Fruit fly (Drosophila melanogaster) whole organism, wandering third instar larva: ENCODE data around the gene Uggt.
A peak's percentile ranks its signal among the peaks of the same experiment; 100 is the strongest.

Experiments used
- Abd-B ChIP-seq: fragments of >200 bp; optimal IDR thresholded peaks from 2 replicates; lab custom pipeline; 2017; ENCODE audit warnings: missing biosample characterization, missing genetic modification characterization
- CG32264 ChIP-seq: fragments of 200-800 bp; sonication (Bioruptor generic); optimal IDR thresholded peaks from 2 replicates; lab custom pipeline; 2016; ENCODE audit warnings: missing biosample characterization, missing genetic modification characterization
- CG9705 ChIP-seq: fragments of 200-800 bp; sonication (Bioruptor generic); optimal IDR thresholded peaks from 2 replicates; lab custom pipeline; 2018; ENCODE audit warnings: missing biosample characterization, mild to moderate bottlenecking, missing genetic modification characterization
- CrebA ChIP-seq: fragments of 200-800 bp; sonication (Bioruptor generic); optimal IDR thresholded peaks from 2 replicates; lab custom pipeline; 2016; ENCODE audit warnings: missing biosample characterization, mild to moderate bottlenecking, missing genetic modification characterization, borderline replicate concordance
- Dfd ChIP-seq: fragments of >200 bp; optimal IDR thresholded peaks from 2 replicates; lab custom pipeline; 2017; ENCODE audit warnings: missing biosample characterization, missing genetic modification characterization
- GATAd ChIP-seq: sonication (Bioruptor generic); optimal IDR thresholded peaks from 2 replicates; lab custom pipeline; 2016; ENCODE audit warnings: missing biosample characterization, missing genetic modification characterization
- HLH106 ChIP-seq: fragments of 200-800 bp; optimal IDR thresholded peaks from 3 replicates; lab custom pipeline; 2019; ENCODE audit warnings: missing biosample characterization, mild to moderate bottlenecking, missing genetic modification characterization, moderate library complexity
- Hr78 ChIP-seq: fragments of >200 bp; optimal IDR thresholded peaks from 2 replicates; lab custom pipeline; 2017; ENCODE audit warnings: missing biosample characterization, missing genetic modification characterization
- Hr83 ChIP-seq: fragments of 200-300 bp; sonication (Bioruptor generic); optimal IDR thresholded peaks from 2 replicates; lab custom pipeline; 2016; ENCODE audit warnings: missing biosample characterization, mild to moderate bottlenecking, missing genetic modification characterization, moderate library complexity; ENCODE audit not compliant: poor library complexity, severe bottlenecking
- Jra ChIP-seq: sonication (Bioruptor generic); optimal IDR thresholded peaks from 2 replicates; lab custom pipeline; 2016; ENCODE audit warnings: missing biosample characterization, missing genetic modification characterization
- Mio ChIP-seq: sonication (Bioruptor generic); optimal IDR thresholded peaks from 2 replicates; lab custom pipeline; 2016; ENCODE audit warnings: missing biosample characterization, missing genetic modification characterization
- Myc ChIP-seq: fragments of >200 bp; optimal IDR thresholded peaks from 2 replicates; lab custom pipeline; 2017
- N ChIP-seq: fragments of >200 bp; optimal IDR thresholded peaks from 2 replicates; lab custom pipeline; 2018; ENCODE audit warnings: missing biosample characterization, missing external identifiers, missing genetic modification characterization
- OdsH ChIP-seq: fragments of 200-800 bp; sonication (Bioruptor generic); optimal IDR thresholded peaks from 2 replicates; lab custom pipeline; 2016; ENCODE audit warnings: missing biosample characterization, mild to moderate bottlenecking, missing genetic modification characterization
- Rel ChIP-seq, 2 experiments: fragments of 200-800 bp; sonication (Bioruptor generic) in 1 of 2; optimal IDR thresholded peaks; 2 replicates in 1 of 2; 3 replicates in 1 of 2; lab custom pipeline; 2016 to 2019; ENCODE audit warnings: mild to moderate bottlenecking in 2 of 2, missing biosample characterization in 2 of 2, missing genetic modification characterization in 2 of 2, moderate library complexity in 1 of 2
- Vsx2 ChIP-seq: fragments of 200-300, 225-300 bp; sonication (Bioruptor generic); optimal IDR thresholded peaks from 2 replicates; lab custom pipeline; 2018; ENCODE audit warnings: missing biosample characterization, missing genetic modification characterization; ENCODE audit not compliant: partially characterized antibody
- br ChIP-seq: fragments of 200-800 bp; sonication (Bioruptor generic); optimal IDR thresholded peaks from 2 replicates; lab custom pipeline; 2016; ENCODE audit warnings: missing biosample characterization, missing genetic modification characterization
- brk ChIP-seq: fragments of 200-800 bp; sonication (Bioruptor generic); optimal IDR thresholded peaks from 2 replicates; lab custom pipeline; 2016; ENCODE audit warnings: missing biosample characterization, mild to moderate bottlenecking, missing genetic modification characterization
- dl ChIP-seq, 2 experiments: fragments of 175-275, 200-275 bp in 1 of 2; fragments of 200-275 bp in 1 of 2; sonication (Bioruptor generic); optimal IDR thresholded peaks; lab custom pipeline; 2018; ENCODE audit warnings: mild to moderate bottlenecking in 2 of 2, missing biosample characterization in 2 of 2, missing genetic modification characterization in 2 of 2, moderate library complexity in 2 of 2; ENCODE audit not compliant: partially characterized antibody in 2 of 2, insufficient read depth in 1 of 2
- dmrt93B ChIP-seq: fragments of 200-800 bp; sonication (Bioruptor generic); optimal IDR thresholded peaks from 2 replicates; lab custom pipeline; 2018; ENCODE audit warnings: missing biosample characterization, mild to moderate bottlenecking, missing genetic modification characterization
- ey ChIP-seq: fragments of 200-800 bp; sonication (Bioruptor generic); optimal IDR thresholded peaks from 2 replicates; lab custom pipeline; 2016; ENCODE audit warnings: missing biosample characterization, missing genetic modification characterization
- foxo ChIP-seq, 2 experiments: fragments of 200-800 bp; sonication (Bioruptor generic); optimal IDR thresholded peaks; 2 replicates in 1 of 2; 3 replicates in 1 of 2; lab custom pipeline; 2016 to 2017; ENCODE audit warnings: missing biosample characterization in 2 of 2, missing genetic modification characterization in 2 of 2
- fru ChIP-seq: fragments of 200-800 bp; sonication (Bioruptor generic); optimal IDR thresholded peaks from 3 replicates; lab custom pipeline; 2016; ENCODE audit warnings: missing biosample characterization, mild to moderate bottlenecking, missing genetic modification characterization
- h ChIP-seq: fragments of 200-800 bp; sonication (Bioruptor generic); optimal IDR thresholded peaks from 3 replicates; lab custom pipeline; 2016; ENCODE audit warnings: missing biosample characterization, mild to moderate bottlenecking, missing genetic modification characterization
- lola ChIP-seq: fragments of >200 bp; optimal IDR thresholded peaks from 2 replicates; lab custom pipeline; 2017; ENCODE audit warnings: missing biosample characterization, missing genetic modification characterization
- rgr ChIP-seq: fragments of 200-800 bp; sonication (Bioruptor generic); optimal IDR thresholded peaks from 3 replicates; lab custom pipeline; 2016; ENCODE audit warnings: missing biosample characterization, mild to moderate bottlenecking, missing genetic modification characterization
- sage ChIP-seq: fragments of 200-800 bp; sonication (Bioruptor generic); optimal IDR thresholded peaks from 2 replicates; lab custom pipeline; 2016; ENCODE audit warnings: missing biosample characterization, mild to moderate bottlenecking, missing genetic modification characterization
- sv ChIP-seq: fragments of 200-800 bp; sonication (Bioruptor generic); optimal IDR thresholded peaks from 3 replicates; lab custom pipeline; 2016; ENCODE audit warnings: missing biosample characterization, missing genetic modification characterization
- tai ChIP-seq: sonication (Bioruptor generic); optimal IDR thresholded peaks from 2 replicates; lab custom pipeline; 2016; ENCODE audit warnings: missing biosample characterization, missing genetic modification characterization
- usp ChIP-seq: fragments of >200 bp; optimal IDR thresholded peaks from 2 replicates; lab custom pipeline; 2017; ENCODE audit warnings: missing biosample characterization, missing genetic modification characterization
- woc ChIP-seq: sonication (Bioruptor generic); optimal IDR thresholded peaks from 2 replicates; lab custom pipeline; 2016; ENCODE audit warnings: missing biosample characterization, mild to moderate bottlenecking, missing genetic modification characterization

Uggt gene

DNA sequence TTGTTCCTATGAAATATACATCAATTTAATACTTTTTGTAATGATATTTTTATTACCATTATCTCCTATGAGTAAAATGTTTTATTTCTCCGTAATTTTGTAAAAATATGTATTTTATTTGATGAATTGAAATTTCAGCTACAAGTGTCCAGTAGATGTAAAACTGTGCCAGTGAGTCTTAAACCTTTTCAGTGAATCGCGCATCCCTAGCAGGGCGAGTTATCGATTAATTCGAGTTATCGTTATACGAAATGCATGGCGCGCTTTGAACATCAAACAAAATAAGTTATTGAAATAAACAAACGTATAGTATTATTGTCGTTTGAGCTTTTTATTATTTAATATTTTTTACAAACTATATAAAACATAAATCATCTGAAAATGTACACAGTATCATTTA is 44.2 kb upstream of the Uggt start:
- TF ChIP-seq Abd-B (GFP tag; lab: Kevin White, UChicago) = no peak
- TF ChIP-seq Mio (GFP tag; lab: Kevin White, UChicago) = no peak
- TF ChIP-seq tai (GFP tag; lab: Kevin White, UChicago) = no peak
- TF ChIP-seq Vsx2 (GFP tag; lab: Kevin White, UChicago) = peak; percentile 28
- TF ChIP-seq Myc (lab: Kevin White, UChicago) = peak; percentile 86

- TF ChIP-seq Dfd (GFP tag; lab: Kevin White, UChicago) = no peak
- TF ChIP-seq ey = no peak
- TF ChIP-seq N (GFP tag; lab: Kevin White, UChicago) = no peak
- TF ChIP-seq h = no peak
- no peak for TF ChIP-seq Myc (lab: Kevin White, UChicago)
- TF ChIP-seq Mio (GFP tag; lab: Kevin White, UChicago) = no peak
- no peak for TF ChIP-seq CrebA
- TF ChIP-seq woc = no peak
- TF ChIP-seq HLH106 = no peak
- no peak for TF ChIP-seq CG9705 (GFP tag; lab: Kevin White, UChicago)
- no peak for TF ChIP-seq Abd-B (GFP tag; lab: Kevin White, UChicago)
- no peak for TF ChIP-seq Jra (GFP tag; lab: Kevin White, UChicago)
- TF ChIP-seq tai (GFP tag; lab: Kevin White, UChicago) = no peak
- no peak for TF ChIP-seq CG32264 (GFP tag; lab: Kevin White, UChicago)
- no peak for TF ChIP-seq Rel (GFP tag; optimal IDR thresholded peaks at IDR 0.05; lab: Kevin White, UChicago)
- TF ChIP-seq Rel (tag; optimal IDR thresholded peaks at IDR 0.05; lab: Kevin White, UChicago) = no peak
Observed at dm6 chr3L:18832195-18832594, 40.4 kb upstream of the Uggt start.

DNA sequence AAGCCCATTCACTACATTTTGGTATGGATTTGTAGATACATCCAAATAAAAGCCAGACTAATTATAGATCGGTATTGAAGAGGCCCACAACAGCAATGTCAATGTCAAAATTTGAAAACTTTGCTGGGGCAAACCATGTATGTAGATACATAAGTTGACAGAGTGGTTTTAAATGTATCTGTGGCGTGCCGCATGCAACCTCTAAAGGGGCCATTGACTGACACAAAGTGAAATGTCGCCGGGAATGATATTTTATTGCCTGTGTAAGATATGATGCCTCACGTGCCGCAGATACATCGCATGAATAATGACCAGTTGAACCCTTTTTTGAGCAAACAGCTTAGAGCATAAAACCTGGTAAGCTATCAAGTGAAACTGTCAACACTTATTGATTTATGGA is 39.8 kb upstream of the Uggt start:
- no peak for TF ChIP-seq Rel (GFP tag; optimal IDR thresholded peaks at IDR 0.05; lab: Kevin White, UChicago)
- no peak for TF ChIP-seq Rel (tag; optimal IDR thresholded peaks at IDR 0.05; lab: Kevin White, UChicago)
- TF ChIP-seq Mio (GFP tag; lab: Kevin White, UChicago) = no peak
- TF ChIP-seq dl (GFP tag; optimal IDR thresholded peaks at IDR 0.05; lab: Kevin White, UChicago; ENCODE audit: insufficient read depth in 1 of 2, partially characterized antibody in 2 of 2) = no peak
- TF ChIP-seq, all 38 proteins: peak for 0

- no peak for TF ChIP-seq dmrt93B (GFP tag; lab: Kevin White, UChicago)
- TF ChIP-seq Hr83 (GFP tag; lab: Kevin White, UChicago) = peak; percentile 42
- no peak for TF ChIP-seq usp
- no peak for TF ChIP-seq woc
- TF ChIP-seq Vsx2 (GFP tag; lab: Kevin White, UChicago) = peak; percentile 64
- TF ChIP-seq Rel (GFP tag; optimal IDR thresholded peaks at IDR 0.05; lab: Kevin White, UChicago) = no peak
- TF ChIP-seq Rel (tag; optimal IDR thresholded peaks at IDR 0.05; lab: Kevin White, UChicago) = no peak
- no peak for TF ChIP-seq lola (GFP tag; lab: Kevin White, UChicago)
- no peak for TF ChIP-seq CG9705 (GFP tag; lab: Kevin White, UChicago)
- no peak for TF ChIP-seq foxo (GFP tag; optimal IDR thresholded peaks at IDR 0.05; lab: Kevin White, UChicago)
- peak; percentile 24 for TF ChIP-seq h
- TF ChIP-seq br = peak; percentile 30
- no peak for TF ChIP-seq Jra (GFP tag; lab: Kevin White, UChicago)
- TF ChIP-seq fru (GFP tag; lab: Kevin White, UChicago) = no peak
- TF ChIP-seq sv (GFP tag; lab: Kevin White, UChicago) = no peak
- TF ChIP-seq rgr = peak; percentile 1
- peak; percentile 30 for TF ChIP-seq sage (GFP tag; lab: Kevin White, UChicago)
- peak; percentile 62 for TF ChIP-seq tai (GFP tag; lab: Kevin White, UChicago)
- peak; percentile 25 for TF ChIP-seq OdsH (GFP tag; lab: Kevin White, UChicago)
Observed at dm6 chr3L:18833234-18833633, 39.3 kb upstream of the Uggt start.

dm6 chr3L:18834924-18835323 is 37.6 kb upstream of the Uggt start:
- no peak for TF ChIP-seq usp
- no peak for TF ChIP-seq lola (GFP tag; lab: Kevin White, UChicago)
- no peak for TF ChIP-seq fru (GFP tag; lab: Kevin White, UChicago)
- no peak for TF ChIP-seq CrebA
- TF ChIP-seq GATAd = no peak
- TF ChIP-seq HLH106 = no peak
- TF ChIP-seq dl (GFP tag; optimal IDR thresholded peaks at IDR 0.05; lab: Kevin White, UChicago; ENCODE audit: insufficient read depth in 1 of 2, partially characterized antibody in 2 of 2) = no peak
- no peak for TF ChIP-seq Mio (GFP tag; lab: Kevin White, UChicago)
- no peak for TF ChIP-seq Abd-B (GFP tag; lab: Kevin White, UChicago)
- TF ChIP-seq brk = no peak
- TF ChIP-seq Hr78 (GFP tag; lab: Kevin White, UChicago) = no peak
- TF ChIP-seq OdsH (GFP tag; lab: Kevin White, UChicago) = no peak
- TF ChIP-seq, all 38 proteins: peak for 0
